Worm (Caenorhabditis elegans) whole organism, L3 larva: ENCODE data around the gene F59B2.14.

Experiments used
- R02D3.7 ChIP-seq: fragments of 150-350 bp; optimal IDR thresholded peaks from 2 replicates; lab custom pipeline; 2014; ENCODE audit warnings: missing biosample characterization, missing genetic modification characterization
- ZK546.5 ChIP-seq: sonication (generic microtip); optimal IDR thresholded peaks from 2 replicates; lab custom pipeline; 2017; ENCODE audit warnings: missing biosample characterization, missing genetic modification characterization
- aly-2 ChIP-seq: fragments of 150-350 bp; optimal IDR thresholded peaks from 2 replicates; lab custom pipeline; 2014; ENCODE audit warnings: missing biosample characterization, missing genetic modification characterization
- ama-1 ChIP-seq: fragments of 150-350 bp; optimal IDR thresholded peaks from 2 replicates; lab custom pipeline; 2018
- ceh-16 ChIP-seq: sonication (generic microtip); optimal IDR thresholded peaks from 2 replicates; lab custom pipeline; 2017; ENCODE audit warnings: missing biosample characterization, missing genetic modification characterization
- ceh-28 ChIP-seq: fragments of 150-350 bp; optimal IDR thresholded peaks from 2 replicates; lab custom pipeline; 2014; ENCODE audit warnings: missing biosample characterization, missing genetic modification reagents, missing genetic modification characterization
- ceh-82 ChIP-seq: fragments of 150-350 bp; optimal IDR thresholded peaks from 2 replicates; lab custom pipeline; 2014; ENCODE audit warnings: missing biosample characterization, missing genetic modification characterization
- ceh-9 ChIP-seq: sonication (generic microtip); optimal IDR thresholded peaks from 2 replicates; lab custom pipeline; 2018; ENCODE audit warnings: missing biosample characterization, missing genetic modification characterization
- daf-12 ChIP-seq: fragments of 150-350 bp; optimal IDR thresholded peaks from 2 replicates; lab custom pipeline; 2014; ENCODE audit warnings: missing biosample characterization, missing genetic modification reagents, missing genetic modification characterization
- egl-27 ChIP-seq: sonication (generic microtip); optimal IDR thresholded peaks from 4 replicates; lab custom pipeline; 2017; ENCODE audit warnings: missing biosample characterization, missing genetic modification reagents, missing genetic modification characterization
- egl-5 ChIP-seq: fragments of 150-350 bp; optimal IDR thresholded peaks from 2 replicates; lab custom pipeline; 2017; ENCODE audit warnings: missing biosample characterization, missing genetic modification reagents, missing genetic modification characterization, inconsistent platforms
- elt-1 ChIP-seq: fragments of 150-350 bp; optimal IDR thresholded peaks from 2 replicates; lab custom pipeline; 2014; ENCODE audit warnings: missing biosample characterization, missing genetic modification characterization
- elt-2 ChIP-seq: sonication (generic microtip); optimal IDR thresholded peaks from 2 replicates; lab custom pipeline; 2016; ENCODE audit warnings: missing genetic modification reagents, mild to moderate bottlenecking, missing genetic modification characterization, missing compliant biosample characterization
- elt-3 ChIP-seq, 3 experiments: fragments of 150-350 bp in 1 of 3; sonication (generic microtip) in 2 of 3; optimal IDR thresholded peaks; 2 replicates in 2 of 3; 4 replicates in 1 of 3; lab custom pipeline; 2014 to 2017; ENCODE audit warnings: missing biosample characterization in 3 of 3, missing genetic modification characterization in 3 of 3
- eor-1 ChIP-seq, 2 experiments: fragments of 150-350 bp; optimal IDR thresholded peaks; 2 replicates each; lab custom pipeline; 2014 to 2018; ENCODE audit warnings: missing biosample characterization in 2 of 2, missing genetic modification characterization in 2 of 2
- fkh-10 ChIP-seq: sonication (generic microtip); optimal IDR thresholded peaks from 2 replicates; lab custom pipeline; 2017; ENCODE audit warnings: missing biosample characterization, missing genetic modification reagents, missing genetic modification characterization
- fkh-2 ChIP-seq: fragments of 150-350 bp; optimal IDR thresholded peaks from 2 replicates; lab custom pipeline; 2014; ENCODE audit warnings: missing biosample characterization, missing genetic modification reagents, missing genetic modification characterization
- fos-1 ChIP-seq: fragments of 150-350 bp; optimal IDR thresholded peaks from 2 replicates; lab custom pipeline; 2014; ENCODE audit warnings: missing biosample characterization, missing genetic modification characterization
- hmg-11 ChIP-seq: sonication (generic microtip); optimal IDR thresholded peaks from 2 replicates; lab custom pipeline; 2016; ENCODE audit warnings: missing genetic modification characterization, missing compliant biosample characterization
- jun-1 ChIP-seq: fragments of 150-350 bp; optimal IDR thresholded peaks from 2 replicates; lab custom pipeline; 2014; ENCODE audit warnings: missing biosample characterization, missing genetic modification reagents, missing genetic modification characterization
- lin-15B ChIP-seq: fragments of 150-350 bp; optimal IDR thresholded peaks from 2 replicates; lab custom pipeline; 2014; ENCODE audit warnings: missing biosample characterization, missing genetic modification characterization
- lin-39 ChIP-seq: fragments of 150-350 bp; optimal IDR thresholded peaks from 2 replicates; lab custom pipeline; 2018; ENCODE audit warnings: missing biosample characterization, missing genetic modification reagents, missing genetic modification characterization
- lsy-12 ChIP-seq: sonication (generic microtip); optimal IDR thresholded peaks from 2 replicates; lab custom pipeline; 2016; ENCODE audit warnings: mild to moderate bottlenecking, missing genetic modification characterization, missing compliant biosample characterization
- mdl-1 ChIP-seq: fragments of 150-350 bp; optimal IDR thresholded peaks from 2 replicates; lab custom pipeline; 2014; ENCODE audit warnings: missing biosample characterization, missing genetic modification characterization
- mml-1 ChIP-seq: fragments of 150-350 bp; sonication (generic microtip); optimal IDR thresholded peaks from 3 replicates; lab custom pipeline; 2014; ENCODE audit warnings: missing biosample characterization, missing genetic modification characterization
- nfya-1 ChIP-seq: sonication (generic microtip); optimal IDR thresholded peaks from 2 replicates; lab custom pipeline; 2017; ENCODE audit warnings: missing genetic modification characterization, mild to moderate bottlenecking, missing compliant biosample characterization, antibody characterized with exemption, moderate library complexity; ENCODE audit not compliant: insufficient read depth
- nhr-11 ChIP-seq: fragments of 150-350 bp; optimal IDR thresholded peaks from 2 replicates; lab custom pipeline; 2014; ENCODE audit warnings: missing biosample characterization, missing genetic modification characterization
- nhr-12 ChIP-seq: fragments of 150-350 bp; optimal IDR thresholded peaks from 2 replicates; lab custom pipeline; 2014; ENCODE audit warnings: missing biosample characterization, missing genetic modification characterization
- nhr-23 ChIP-seq: fragments of 150-350 bp; optimal IDR thresholded peaks from 2 replicates; lab custom pipeline; 2014; ENCODE audit warnings: missing biosample characterization, missing genetic modification reagents, missing genetic modification characterization
- nhr-237 ChIP-seq: fragments of 150-350 bp; optimal IDR thresholded peaks from 2 replicates; lab custom pipeline; 2014; ENCODE audit warnings: missing biosample characterization, missing genetic modification characterization
- nhr-25 ChIP-seq: sonication (generic microtip); optimal IDR thresholded peaks from 2 replicates; lab custom pipeline; 2017; ENCODE audit warnings: missing biosample characterization, missing genetic modification characterization
- nhr-28 ChIP-seq: fragments of 150-350 bp; optimal IDR thresholded peaks from 2 replicates; lab custom pipeline; 2014; ENCODE audit warnings: missing biosample characterization, missing genetic modification characterization
- nhr-43 ChIP-seq: sonication (generic microtip); optimal IDR thresholded peaks from 2 replicates; lab custom pipeline; 2016; ENCODE audit warnings: mild to moderate bottlenecking, missing genetic modification characterization, missing compliant biosample characterization; ENCODE audit not compliant: poor library complexity, severe bottlenecking
- nhr-67 ChIP-seq: fragments of 150-350 bp; optimal IDR thresholded peaks from 2 replicates; lab custom pipeline; 2014; ENCODE audit warnings: missing biosample characterization, missing genetic modification characterization
- nhr-76 ChIP-seq: fragments of 150-350 bp; sonication (generic microtip); optimal IDR thresholded peaks from 5 replicates; lab custom pipeline; 2014; ENCODE audit warnings: missing biosample characterization, missing genetic modification characterization
- nhr-77 ChIP-seq: fragments of 150-350 bp; optimal IDR thresholded peaks from 2 replicates; lab custom pipeline; 2014; ENCODE audit warnings: missing biosample characterization, missing genetic modification characterization
- pha-4 ChIP-seq: fragments of 150-350 bp; optimal IDR thresholded peaks from 2 replicates; lab custom pipeline; 2014; ENCODE audit warnings: missing biosample characterization, missing genetic modification reagents, missing genetic modification characterization
- pqm-1 ChIP-seq: fragments of 150-350 bp; optimal IDR thresholded peaks from 2 replicates; lab custom pipeline; 2017; ENCODE audit warnings: missing biosample characterization, missing genetic modification characterization, inconsistent platforms
- sea-2 ChIP-seq: fragments of 150-350 bp; sonication (generic microtip); optimal IDR thresholded peaks from 4 replicates; lab custom pipeline; 2014; ENCODE audit warnings: missing biosample characterization, missing genetic modification reagents, missing genetic modification characterization
- skn-1 ChIP-seq: fragments of 150-350 bp; optimal IDR thresholded peaks from 2 replicates; lab custom pipeline; 2014; ENCODE audit warnings: missing biosample characterization, missing genetic modification characterization
- snpc-4 ChIP-seq: fragments of 150-350 bp; optimal IDR thresholded peaks from 2 replicates; lab custom pipeline; 2014; ENCODE audit warnings: missing biosample characterization, missing genetic modification characterization
- tbx-2 ChIP-seq: sonication (generic microtip); optimal IDR thresholded peaks from 2 replicates; lab custom pipeline; 2016; ENCODE audit warnings: mild to moderate bottlenecking, missing genetic modification characterization, missing compliant biosample characterization
- unc-39 ChIP-seq: sonication (generic microtip); optimal IDR thresholded peaks from 4 replicates; lab custom pipeline; 2017; ENCODE audit warnings: missing biosample characterization, missing genetic modification characterization
- unc-62 ChIP-seq: fragments of 150-350 bp; sonication (generic microtip); optimal IDR thresholded peaks from 4 replicates; lab custom pipeline; 2014; ENCODE audit warnings: missing biosample characterization, missing genetic modification reagents, missing genetic modification characterization
- zag-1 ChIP-seq: fragments of 150-350 bp; optimal IDR thresholded peaks from 2 replicates; lab custom pipeline; 2014; ENCODE audit warnings: missing biosample characterization, missing genetic modification characterization
- ztf-11 ChIP-seq: fragments of 150-350 bp; optimal IDR thresholded peaks from 2 replicates; lab custom pipeline; 2014; ENCODE audit warnings: missing biosample characterization, missing genetic modification characterization
- ztf-4 ChIP-seq: fragments of 150-350 bp; optimal IDR thresholded peaks from 2 replicates; lab custom pipeline; 2014; ENCODE audit warnings: missing biosample characterization, missing genetic modification characterization

Gene F59B2.14

ce11 chrIII:8986872-8987271 lies 35.6 kb downstream of the F59B2.14 start (continued):
- TF ChIP-seq nhr-12 (tag; lab: Kevin White, UChicago) = no peak

DNA sequence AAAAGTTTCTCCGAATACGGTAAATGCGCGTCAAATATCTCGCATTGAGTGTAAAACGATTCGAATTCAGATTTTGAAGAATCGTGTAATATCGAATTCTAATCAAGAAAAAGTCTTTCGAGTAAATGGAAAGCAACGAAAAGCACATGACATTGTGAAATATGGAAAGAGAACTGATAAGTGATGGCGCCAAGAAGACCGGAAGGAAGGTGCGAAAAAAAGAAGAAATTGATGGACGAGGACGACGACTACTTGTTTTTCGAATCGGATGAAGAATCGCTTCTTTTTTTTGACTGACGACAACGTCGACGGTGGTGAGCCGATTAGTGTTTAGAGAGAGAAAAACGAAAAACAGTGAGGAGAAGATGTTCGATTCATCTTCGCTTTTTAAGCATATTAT lies 36.5 kb downstream of the F59B2.14 start:
- TF ChIP-seq pqm-1 (tag; lab: Kevin White, UChicago) (peak; percentile 21), nhr-77 (no peak), elt-2 (tag; lab: Kevin White, UChicago) (peak; percentile 62), egl-5 (tag; lab: Kevin White, UChicago) (no peak), nhr-43 (tag; lab: Kevin White, UChicago) (no peak)

DNA sequence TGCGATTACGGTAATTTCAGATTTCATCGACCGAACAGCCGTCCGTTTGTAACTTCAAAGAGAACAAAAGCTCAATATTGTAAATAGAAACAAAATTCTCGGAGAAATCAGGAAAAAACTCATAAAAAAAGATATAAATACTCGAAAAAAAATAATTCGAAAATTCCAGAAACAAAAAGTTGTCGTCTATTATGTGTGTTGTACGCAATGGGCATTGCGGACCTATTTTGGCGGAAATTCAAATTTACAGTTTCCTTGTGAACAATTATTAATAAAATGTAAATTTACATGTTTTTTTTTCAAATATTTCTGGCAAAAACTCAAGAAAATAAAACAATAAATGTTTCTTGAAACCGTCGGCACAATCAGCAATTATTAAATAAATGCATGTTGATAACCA lies 37.0 kb downstream of the F59B2.14 start:
- TF ChIP-seq egl-5 (tag; lab: Kevin White, UChicago) (no peak), nhr-43 (tag; lab: Kevin White, UChicago) (no peak), ceh-9 (tag; lab: Kevin White, UChicago) (no peak), zag-1 (tag; lab: Kevin White, UChicago) (no peak), elt-3 (tag; optimal IDR thresholded peaks at IDR 0.05; lab: Kevin White, UChicago) (no peak), nhr-11 (no peak)

- TF ChIP-seq lsy-12 (tag; lab: Kevin White, UChicago) (peak; percentile 11), lin-39 (tag; lab: Kevin White, UChicago) (peak; percentile 61), unc-62 (GFP tag; lab: Kevin White, UChicago) (no peak), nhr-11 (no peak), elt-2 (tag; lab: Kevin White, UChicago) (peak; percentile 31), fkh-10 (GFP tag; lab: Kevin White, UChicago) (peak; percentile 7), skn-1 (tag; lab: Kevin White, UChicago) (no peak), ceh-16 (no peak), sea-2 (GFP tag; lab: Kevin White, UChicago) (no peak), pha-4 (tag; lab: Kevin White, UChicago) (peak; percentile 74), nhr-43 (tag; lab: Kevin White, UChicago) (no peak), nhr-28 (no peak), egl-5 (tag; lab: Kevin White, UChicago) (peak; percentile 86), ceh-82 (tag; lab: Kevin White, UChicago) (no peak), ztf-4 (tag; lab: Kevin White, UChicago) (no peak), nhr-237 (tag; lab: Kevin White, UChicago) (no peak), nhr-76 (tag; lab: Kevin White, UChicago) (no peak), jun-1 (peak; percentile 38), ztf-11 (tag; lab: Kevin White, UChicago) (no peak), ceh-9 (tag; lab: Kevin White, UChicago) (no peak), fkh-2 (tag; lab: Kevin White, UChicago) (no peak), zag-1 (tag; lab: Kevin White, UChicago) (no peak), snpc-4 (tag; lab: Kevin White, UChicago) (peak; percentile 46), nfya-1 (tag; lab: Kevin White, UChicago) (peak; percentile 85), nhr-67 (tag; lab: Kevin White, UChicago) (no peak), ceh-28 (tag; lab: Kevin White, UChicago) (no peak), tbx-2 (tag; lab: Kevin White, UChicago) (peak; percentile 9), eor-1 (tag; optimal IDR thresholded peaks at IDR 0.05; lab: Kevin White, UChicago) (no peak), fos-1 (no peak), daf-12 (tag; lab: Kevin White, UChicago) (no peak), ama-1 (lab: Kevin White, UChicago) (no peak), aly-2 (tag; lab: Kevin White, UChicago) (no peak), mml-1 (no peak), nhr-12 (tag; lab: Kevin White, UChicago) (no peak), unc-39 (no peak), nhr-23 (peak; percentile 40), elt-1 (tag; lab: Kevin White, UChicago) (no peak), nhr-25 (tag; lab: Kevin White, UChicago) (peak; percentile 54), elt-3 (tag; optimal IDR thresholded peaks at IDR 0.05; lab: Kevin White, UChicago) (no peak), mdl-1 (tag; lab: Kevin White, UChicago) (no peak), ZK546.5 (tag; lab: Kevin White, UChicago) (no peak), nhr-77 (no peak), pqm-1 (tag; lab: Kevin White, UChicago) (no peak), egl-27 (tag; lab: Kevin White, UChicago) (no peak), lin-15B (tag; lab: Kevin White, UChicago) (peak; percentile 32), R02D3.7 (peak; percentile 2), hmg-11 (tag; lab: Kevin White, UChicago) (peak; percentile 39)
These were observed 37.5 kb downstream of the F59B2.14 start for ce11 chrIII:8984960-8985359.
